Fruit fly (Drosophila melanogaster) whole organism, embryonic: ENCODE measurements around the gene CG42869.

Source experiments
- Asciz ChIP-seq: fragments of 200-800 bp; sonication (Bioruptor generic); optimal IDR thresholded peaks from 2 replicates; lab custom pipeline; 2017; ENCODE audit warnings: missing biosample characterization, mild to moderate bottlenecking, missing genetic modification characterization, missing genetic modification reagents
- Blimp-1 ChIP-seq: fragments of 200-800 bp; sonication (Bioruptor generic); optimal IDR thresholded peaks from 3 replicates; lab custom pipeline; 2018; ENCODE audit warnings: missing biosample characterization, missing genetic modification characterization, mild to moderate bottlenecking, moderate library complexity, missing genetic modification reagents
- Bteb2 ChIP-seq: fragments of 200-800 bp; sonication (Bioruptor generic); optimal IDR thresholded peaks from 2 replicates; lab custom pipeline; 2016; ENCODE audit warnings: missing biosample characterization, missing genetic modification characterization
- C15 ChIP-seq: fragments of 200-800 bp; sonication (Bioruptor generic); IDR thresholded peaks from 3 replicates; pipeline ENCODE4 v1.3.6; 2022; ENCODE audit warnings: missing biosample characterization, missing genetic modification characterization
- CG10565 ChIP-seq: fragments of 200-800 bp; sonication (Bioruptor generic); optimal IDR thresholded peaks from 3 replicates; lab custom pipeline; 2016; ENCODE audit warnings: missing biosample characterization, mild to moderate bottlenecking, missing genetic modification characterization
- CG11085 ChIP-seq: fragments of 200-800 bp; sonication (Bioruptor generic); IDR thresholded peaks from 2 replicates; pipeline ENCODE4 v1.3.6; 2022; ENCODE audit warnings: missing biosample characterization, missing genetic modification characterization
- CG12155 ChIP-seq: fragments of 200-800 bp; sonication (Bioruptor generic); optimal IDR thresholded peaks from 3 replicates; lab custom pipeline; 2016; ENCODE audit warnings: missing biosample characterization, missing genetic modification characterization
- CG12391 ChIP-seq: fragments of 200-800 bp; sonication (Bioruptor generic); optimal IDR thresholded peaks from 3 replicates; lab custom pipeline; 2018; ENCODE audit warnings: missing biosample characterization, mild to moderate bottlenecking, missing genetic modification characterization, moderate library complexity
- CG16813 ChIP-seq: fragments of 200-800 bp; sonication (Bioruptor generic); IDR thresholded peaks from 3 replicates; pipeline ENCODE4 v1.3.6; 2022; ENCODE audit warnings: missing biosample characterization, missing genetic modification characterization; ENCODE audit not compliant: partially characterized antibody
- CG17361 ChIP-seq: fragments of 200-800 bp; sonication (Bioruptor generic); IDR thresholded peaks from 3 replicates; pipeline ENCODE4 v1.3.6; 2022; ENCODE audit warnings: missing biosample characterization, missing genetic modification characterization
- CG17385 ChIP-seq: fragments of 200-800 bp; sonication (Bioruptor generic); optimal IDR thresholded peaks from 3 replicates; lab custom pipeline; 2018; ENCODE audit warnings: missing biosample characterization, mild to moderate bottlenecking, missing genetic modification characterization
- CG2875 ChIP-seq: fragments of 200-800 bp; sonication (Bioruptor generic); optimal IDR thresholded peaks from 2 replicates; lab custom pipeline; 2017; ENCODE audit warnings: missing biosample characterization, mild to moderate bottlenecking, missing genetic modification characterization, missing genetic modification reagents
- CG2889 ChIP-seq: fragments of 200-800 bp; sonication (Bioruptor generic); IDR thresholded peaks from 3 replicates; pipeline ENCODE4 v1.3.6; 2022; ENCODE audit warnings: missing biosample characterization, missing genetic modification characterization
- CG31224 ChIP-seq: fragments of 200-800 bp; sonication (Bioruptor generic); IDR thresholded peaks from 2 replicates; pipeline ENCODE4 v1.3.6; 2022; ENCODE audit warnings: missing biosample characterization, missing genetic modification characterization
- CG31388 ChIP-seq: fragments of 200-800 bp; sonication (Bioruptor generic); optimal IDR thresholded peaks from 2 replicates; lab custom pipeline; 2016; ENCODE audit warnings: missing biosample characterization, missing genetic modification characterization
- CG6654 ChIP-seq: fragments of 200-800 bp; sonication (Bioruptor generic); optimal IDR thresholded peaks from 2 replicates; lab custom pipeline; 2017; ENCODE audit warnings: missing biosample characterization, mild to moderate bottlenecking, missing genetic modification characterization
- CG6689 ChIP-seq: fragments of 200-800 bp; sonication (Bioruptor generic); IDR thresholded peaks from 2 replicates; pipeline ENCODE4 v1.3.6; 2022; ENCODE audit warnings: missing biosample characterization, missing genetic modification characterization
- CG8281 ChIP-seq: fragments of 200-800 bp; sonication (Bioruptor generic); optimal IDR thresholded peaks from 2 replicates; lab custom pipeline; 2018; ENCODE audit warnings: missing biosample characterization, mild to moderate bottlenecking, missing genetic modification characterization, moderate library complexity
- CG9876 ChIP-seq: fragments of 200-800 bp; sonication (Bioruptor generic); optimal IDR thresholded peaks from 2 replicates; lab custom pipeline; 2016; ENCODE audit warnings: missing biosample characterization, missing genetic modification characterization
- Chrac-16 ChIP-seq: fragments of 200-800 bp; sonication (Bioruptor generic); optimal IDR thresholded peaks from 3 replicates; lab custom pipeline; 2016; ENCODE audit warnings: missing biosample characterization, missing genetic modification characterization
- E2f1 ChIP-seq: fragments of 200-800 bp; sonication (Bioruptor generic); IDR thresholded peaks from 2 replicates; pipeline ENCODE4 v1.3.6; 2022; ENCODE audit warnings: missing biosample characterization, missing genetic modification characterization
- Ets65A ChIP-seq: fragments of 200-800 bp; sonication (Bioruptor generic); peaks from one replicate; lab custom pipeline; 2016; ENCODE audit warnings: missing biosample characterization, missing genetic modification characterization
- Gug ChIP-seq: fragments of 200-800 bp; sonication (Bioruptor generic); IDR thresholded peaks from 4 replicates; pipeline ENCODE4 v1.3.6; 2022; ENCODE audit warnings: missing biosample characterization, missing genetic modification characterization
- Mad ChIP-seq: fragments of 200-800 bp; sonication (Bioruptor generic); optimal IDR thresholded peaks from 2 replicates; lab custom pipeline; 2016; ENCODE audit warnings: missing biosample characterization, missing genetic modification characterization
- Ravus ChIP-seq: fragments of 200-800 bp; sonication (Bioruptor generic); IDR thresholded peaks from 2 replicates; pipeline ENCODE4 v1.3.6; 2022; ENCODE audit warnings: missing biosample characterization, missing genetic modification characterization
- Sry-β ChIP-seq: fragments of 200-800 bp; sonication (Bioruptor generic); optimal IDR thresholded peaks from 2 replicates; lab custom pipeline; 2018; ENCODE audit warnings: missing biosample characterization, mild to moderate bottlenecking, missing genetic modification characterization, moderate library complexity
- ab ChIP-seq: fragments of 200-800 bp; sonication (Bioruptor generic); optimal IDR thresholded peaks from 2 replicates; lab custom pipeline; 2016; ENCODE audit warnings: missing biosample characterization, missing genetic modification characterization
- ac ChIP-seq: fragments of 200-800 bp; sonication (Bioruptor generic); optimal IDR thresholded peaks from 3 replicates; lab custom pipeline; 2017; ENCODE audit warnings: missing biosample characterization, mild to moderate bottlenecking, missing genetic modification characterization
- bigmax ChIP-seq: fragments of 200-800 bp; sonication (Bioruptor generic); optimal IDR thresholded peaks from 2 replicates; lab custom pipeline; 2018; ENCODE audit warnings: missing biosample characterization, mild to moderate bottlenecking, missing genetic modification characterization
- br ChIP-seq: fragments of >200 bp; optimal IDR thresholded peaks from 2 replicates; lab custom pipeline; 2017
- cad ChIP-seq: fragments of >200 bp; optimal IDR thresholded peaks from 2 replicates; lab custom pipeline; 2017; ENCODE audit warnings: missing biosample characterization, missing genetic modification characterization
- dpn ChIP-seq, 2 experiments: fragments of 200-800 bp; sonication (Bioruptor generic); optimal IDR thresholded peaks; 3 replicates each; lab custom pipeline; 2016; ENCODE audit warnings: missing biosample characterization in 2 of 2, missing genetic modification characterization in 2 of 2
- fd96Cb ChIP-seq: fragments of 200-800 bp; sonication (Bioruptor generic); optimal IDR thresholded peaks from 2 replicates; lab custom pipeline; 2018; ENCODE audit warnings: missing biosample characterization, mild to moderate bottlenecking, missing genetic modification characterization, moderate library complexity
- ftz-f1 ChIP-seq: fragments of 200-800 bp; sonication (Bioruptor generic); optimal IDR thresholded peaks from 2 replicates; lab custom pipeline; 2016; ENCODE audit warnings: missing biosample characterization, missing genetic modification characterization
- gce ChIP-seq: fragments of 200-800 bp; sonication (Bioruptor generic); IDR thresholded peaks from 3 replicates; pipeline ENCODE4 v1.3.6; 2022; ENCODE audit warnings: missing biosample characterization, missing genetic modification characterization
- grn ChIP-seq: fragments of 200-800 bp; sonication (Bioruptor generic); optimal IDR thresholded peaks from 3 replicates; lab custom pipeline; 2017; ENCODE audit warnings: missing biosample characterization, missing genetic modification characterization
- hbn ChIP-seq: fragments of 200-800 bp; sonication (Bioruptor generic); IDR thresholded peaks from 2 replicates; pipeline ENCODE4 v1.3.6; 2022; ENCODE audit warnings: missing biosample characterization, missing genetic modification characterization; ENCODE audit not compliant: partially characterized antibody
- her ChIP-seq: fragments of 200-800 bp; sonication (Bioruptor generic); optimal IDR thresholded peaks from 2 replicates; lab custom pipeline; 2016; ENCODE audit warnings: missing biosample characterization, missing genetic modification characterization
- ken ChIP-seq: fragments of 200-800 bp; sonication (Bioruptor generic); IDR thresholded peaks from 3 replicates; pipeline ENCODE4 v1.3.6; 2022; ENCODE audit warnings: missing biosample characterization, missing genetic modification characterization
- kni ChIP-seq: fragments of 200-800 bp; sonication (Bioruptor generic); optimal IDR thresholded peaks from 3 replicates; lab custom pipeline; 2017; ENCODE audit warnings: mild to moderate bottlenecking, missing biosample characterization, missing genetic modification reagents, missing genetic modification characterization
- lola ChIP-seq, 3 experiments: fragments of >200 bp in 2 of 3; fragments of 200-800 bp in 1 of 3; sonication (Bioruptor generic) in 1 of 3; optimal IDR thresholded peaks; 2 replicates each; lab custom pipeline; 2017 to 2019; ENCODE audit warnings: missing biosample characterization in 3 of 3, missing genetic modification characterization in 3 of 3, mild to moderate bottlenecking in 1 of 3, moderate library complexity in 1 of 3
- lov ChIP-seq, 2 experiments: fragments of 200-800 bp in 1 of 2; fragments of >200 bp in 1 of 2; sonication (Bioruptor generic) in 1 of 2; IDR thresholded peaks in 1 of 2; optimal IDR thresholded peaks in 1 of 2; 2 replicates in 1 of 2; 3 replicates in 1 of 2; pipeline versions ENCODE4 v1.3.6 to Lab custom; 2017 to 2022; ENCODE audit warnings: missing biosample characterization in 1 of 2, missing genetic modification characterization in 1 of 2
- luna ChIP-seq: fragments of 200-800 bp; sonication (Bioruptor generic); optimal IDR thresholded peaks from 2 replicates; lab custom pipeline; 2016; ENCODE audit warnings: missing biosample characterization, missing genetic modification characterization
- nerfin-2 ChIP-seq: fragments of 200-800 bp; sonication (Bioruptor generic); IDR thresholded peaks from 2 replicates; pipeline ENCODE4 v1.3.6; 2022; ENCODE audit warnings: missing biosample characterization, missing genetic modification characterization; ENCODE audit not compliant: partially characterized antibody
- nmo ChIP-seq: fragments of 200-800 bp; sonication (Bioruptor generic); optimal IDR thresholded peaks from 2 replicates; lab custom pipeline; 2018; ENCODE audit warnings: missing biosample characterization, mild to moderate bottlenecking, missing genetic modification characterization, moderate library complexity
- pita ChIP-seq: fragments of 200-800 bp; sonication (Bioruptor generic); optimal IDR thresholded peaks from 2 replicates; lab custom pipeline; 2017; ENCODE audit warnings: missing biosample characterization, mild to moderate bottlenecking, missing genetic modification characterization
- trh ChIP-seq: fragments of 200-800 bp; sonication (Bioruptor generic); optimal IDR thresholded peaks from 2 replicates; lab custom pipeline; 2016; ENCODE audit warnings: missing biosample characterization, missing genetic modification characterization
- tup ChIP-seq: fragments of 200-800 bp; sonication (Bioruptor generic); optimal IDR thresholded peaks from 2 replicates; lab custom pipeline; 2016; ENCODE audit warnings: missing biosample characterization, mild to moderate bottlenecking, missing genetic modification characterization, moderate library complexity
- unpg ChIP-seq: fragments of 200-800 bp; sonication (Bioruptor generic); optimal IDR thresholded peaks from 3 replicates; lab custom pipeline; 2018; ENCODE audit warnings: missing biosample characterization, mild to moderate bottlenecking, missing genetic modification characterization, moderate library complexity
- usp ChIP-seq: fragments of >200 bp; optimal IDR thresholded peaks from 2 replicates; lab custom pipeline; 2017; ENCODE audit warnings: missing biosample characterization, missing genetic modification characterization
- zen2 ChIP-seq: fragments of 200-800 bp; sonication (Bioruptor generic); IDR thresholded peaks from 3 replicates; pipeline ENCODE4 v1.3.6; 2022; ENCODE audit warnings: missing biosample characterization, missing genetic modification characterization; ENCODE audit not compliant: partially characterized antibody

CG42869 gene

DNA sequence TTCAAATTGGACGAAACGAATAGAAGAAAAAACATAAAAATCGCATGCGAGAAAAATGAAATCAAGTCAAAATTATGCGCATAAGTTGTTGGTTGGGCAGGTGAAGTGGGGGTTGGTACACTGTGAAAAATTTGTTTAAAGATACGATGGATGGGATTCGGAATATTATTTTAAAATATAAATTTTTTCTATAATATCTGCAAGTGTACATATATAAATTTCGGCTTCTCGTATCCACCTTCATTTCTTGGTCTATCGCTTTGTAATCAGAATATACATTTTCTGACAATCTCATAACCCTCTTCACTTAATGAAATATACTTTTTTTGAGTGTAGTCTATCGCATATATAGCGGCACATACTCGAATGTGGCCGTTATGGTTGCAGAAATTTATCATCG, 33.3 kb downstream of the CG42869 start (continued):
- TF ChIP-seq CG17361 (GFP tag; lab: Robert Waterston, UW), result 0 out of 3 replicates have a peak, but pooled peaks have one; percentile 25
- no peak for TF ChIP-seq ac (GFP tag; lab: Kevin White, UChicago)
- no peak for TF ChIP-seq CG12155
- no peak for TF ChIP-seq bigmax (GFP tag; lab: Kevin White, UChicago)
- no peak for TF ChIP-seq zen2 (GFP tag; lab: Robert Waterston, UW)
- no peak for TF ChIP-seq Gug
- no peak for TF ChIP-seq lov (optimal IDR thresholded peaks at IDR 0.05; lab: Kevin White, UChicago)
- TF ChIP-seq lov (GFP tag; IDR thresholded peaks at IDR 0.05; lab: Robert Waterston, UW), result no peak
- TF ChIP-seq Blimp-1 (GFP tag; lab: Kevin White, UChicago), result peak; percentile 30
- TF ChIP-seq E2f1 (GFP tag; lab: Robert Waterston, UW), result peak; percentile 38; the same call in 1 of the 2 replicates
- peak; percentile 33 for TF ChIP-seq CG12391 (tag; lab: Kevin White, UChicago)
- no peak for TF ChIP-seq nerfin-2 (GFP tag; lab: Robert Waterston, UW)
- no peak for TF ChIP-seq CG6654 (GFP tag; lab: Kevin White, UChicago)
- no peak for TF ChIP-seq Asciz
- TF ChIP-seq Sry-β (GFP tag; lab: Kevin White, UChicago), result no peak
- TF ChIP-seq CG31224 (GFP tag; lab: Robert Waterston, UW), result no peak
- TF ChIP-seq Ets65A (GFP tag; lab: Kevin White, UChicago), result no peak
- no peak for TF ChIP-seq C15 (GFP tag; lab: Robert Waterston, UW)
- no peak for TF ChIP-seq kni (GFP tag; lab: Kevin White, UChicago)
- no peak for TF ChIP-seq her (GFP tag; lab: Kevin White, UChicago)
- no peak for TF ChIP-seq ftz-f1 (GFP tag; lab: Kevin White, UChicago)
- no peak for TF ChIP-seq cad (GFP tag; lab: Kevin White, UChicago)
- peak; percentile 13 for TF ChIP-seq CG17385 (GFP tag; lab: Kevin White, UChicago)
- no peak for TF ChIP-seq CG31388 (GFP tag; lab: Kevin White, UChicago)
- no peak for TF ChIP-seq luna (GFP tag; lab: Kevin White, UChicago)
- TF ChIP-seq CG9876 (GFP tag; lab: Kevin White, UChicago), result no peak
- no peak for TF ChIP-seq hbn
- no peak for TF ChIP-seq ab (GFP tag; lab: Kevin White, UChicago)
- TF ChIP-seq usp (GFP tag; lab: Kevin White, UChicago), result no peak
- TF ChIP-seq CG2875 (GFP tag; lab: Kevin White, UChicago), result no peak
- TF ChIP-seq Bteb2 (GFP tag; lab: Kevin White, UChicago), result no peak
- TF ChIP-seq br (lab: Kevin White, UChicago), result no peak
- peak; percentile 49 for TF ChIP-seq unpg (GFP tag; lab: Kevin White, UChicago)
- TF ChIP-seq CG6689 (GFP tag; lab: Robert Waterston, UW), result 0 out of 2 replicates have a peak, but pooled peaks have one; percentile 18
- TF ChIP-seq grn, result no peak
- no peak for TF ChIP-seq CG2889 (GFP tag; lab: Robert Waterston, UW)
- no peak for TF ChIP-seq trh (GFP tag; lab: Kevin White, UChicago)
- TF ChIP-seq Ravus (GFP tag; lab: Robert Waterston, UW), result no peak
- TF ChIP-seq CG8281, result no peak
- TF ChIP-seq CG16813 (GFP tag; lab: Robert Waterston, UW), result no peak
- peak in 1 of 2 experiments; percentile 6 for TF ChIP-seq dpn (GFP tag; optimal IDR thresholded peaks at IDR 0.05; lab: Kevin White, UChicago)
- no peak for TF ChIP-seq lola (GFP tag; optimal IDR thresholded peaks at IDR 0.05; lab: Kevin White, UChicago)
- TF ChIP-seq CG11085 (GFP tag; lab: Robert Waterston, UW), result no peak
- TF ChIP-seq CG10565 (GFP tag; lab: Kevin White, UChicago), result no peak
- TF ChIP-seq fd96Cb (tag; lab: Kevin White, UChicago), result peak; percentile 32
- peak; percentile 17 for TF ChIP-seq Mad
- no peak for TF ChIP-seq tup (GFP tag; lab: Kevin White, UChicago)
- no peak for TF ChIP-seq ken (GFP tag; lab: Robert Waterston, UW)
- no peak for TF ChIP-seq Chrac-16 (GFP tag; lab: Kevin White, UChicago)
- no peak for TF ChIP-seq gce (GFP tag; lab: Robert Waterston, UW)
- no peak for TF ChIP-seq pita (GFP tag; lab: Kevin White, UChicago)
- TF ChIP-seq nmo (GFP tag; lab: Kevin White, UChicago), result peak; percentile 25
